Fruit fly (Drosophila melanogaster): ENCODE measurements around the gene nanos.

Gene nanos

dm6 chr3R:19176700-19177099 is 19.7 kb downstream of the nanos start, which contains the start of gene CG14282:
TSS of gene CG14282 (plus strand) at chr3R:19177000.
- TF ChIP-seq cnc (optimal IDR thresholded peaks at IDR 0.05) = no peak
- TF ChIP-seq toe (GFP tag; optimal IDR thresholded peaks at IDR 0.05) = no peak
- TF ChIP-seq CG14711 (tag; optimal IDR thresholded peaks at IDR 0.05) = no peak
- no peak for TF ChIP-seq ovo (GFP tag; optimal IDR thresholded peaks at IDR 0.05)
- TF ChIP-seq CG12768 (GFP tag; optimal IDR thresholded peaks at IDR 0.05) = no peak
- TF ChIP-seq cic (GFP tag; optimal IDR thresholded peaks at IDR 0.05) = no peak
- no peak for TF ChIP-seq Crg-1 (GFP tag; optimal IDR thresholded peaks at IDR 0.05)
- TF ChIP-seq kay (GFP tag; ENCODE audit: borderline replicate concordance) = no peak
- no peak for TF ChIP-seq CG1620 (GFP tag; optimal IDR thresholded peaks at IDR 0.05)
- no peak for TF ChIP-seq tj (GFP tag; optimal IDR thresholded peaks at IDR 0.05)
- TF ChIP-seq CG5204 (GFP tag; optimal IDR thresholded peaks at IDR 0.05) = no peak
- TF ChIP-seq CG7045 (GFP tag; optimal IDR thresholded peaks at IDR 0.05) = no peak
- TF ChIP-seq CG7101 (tag; optimal IDR thresholded peaks at IDR 0.05) = no peak
- no peak for TF ChIP-seq CG11617 (GFP tag; optimal IDR thresholded peaks at IDR 0.05)
- no peak for TF ChIP-seq bab1 (GFP tag; optimal IDR thresholded peaks at IDR 0.05)

dm6 chr3R:19180263-19180893 is 23.3 kb downstream of the nanos start, which contains the start of the genes CG5555 and myd:
TSS of gene CG5555 (minus strand) at chr3R:19180538.
TSS of gene myd (plus strand) at chr3R:19180659.
- TF ChIP-seq cic (GFP tag; optimal IDR thresholded peaks at IDR 0.05) (no peak), tj (GFP tag; optimal IDR thresholded peaks at IDR 0.05) (peak; percentile 82), Hr96 (GFP tag; optimal IDR thresholded peaks at IDR 0.05) (peak; percentile 20), toe (GFP tag; optimal IDR thresholded peaks at IDR 0.05) (no peak), Mnt (GFP tag; optimal IDR thresholded peaks at IDR 0.05) (no peak), CG5204 (GFP tag; optimal IDR thresholded peaks at IDR 0.05) (no peak), CG11617 (GFP tag; optimal IDR thresholded peaks at IDR 0.05) (no peak), CG7101 (tag; optimal IDR thresholded peaks at IDR 0.05) (peak; percentile 16), Crg-1 (GFP tag; optimal IDR thresholded peaks at IDR 0.05) (peak; percentile 41), kay (GFP tag; ENCODE audit: borderline replicate concordance) (peak; percentile 53), CG14711 (tag; optimal IDR thresholded peaks at IDR 0.05) (no peak), Clk (GFP tag; optimal IDR thresholded peaks at IDR 0.05) (no peak), CG12768 (GFP tag; optimal IDR thresholded peaks at IDR 0.05) (no peak), CG1620 (GFP tag; optimal IDR thresholded peaks at IDR 0.05) (no peak), pad (GFP tag; optimal IDR thresholded peaks at IDR 0.05) (no peak), ovo (GFP tag; optimal IDR thresholded peaks at IDR 0.05) (no peak), bab1 (GFP tag; optimal IDR thresholded peaks at IDR 0.05) (peak; percentile 24), cnc (optimal IDR thresholded peaks at IDR 0.05) (no peak), CG33017 (tag; optimal IDR thresholded peaks at IDR 0.05) (no peak), CG7045 (GFP tag; optimal IDR thresholded peaks at IDR 0.05) (no peak)

dm6 chr3R:19181214-19181613 is 24.2 kb downstream of the nanos start:
- TF ChIP-seq CG5204 (GFP tag; optimal IDR thresholded peaks at IDR 0.05) (peak; percentile 18), CG7101 (tag; optimal IDR thresholded peaks at IDR 0.05) (no peak), CG14711 (tag; optimal IDR thresholded peaks at IDR 0.05) (no peak), tj (GFP tag; optimal IDR thresholded peaks at IDR 0.05) (no peak)

- no peak for TF ChIP-seq CG7101 (tag; optimal IDR thresholded peaks at IDR 0.05)
- no peak for TF ChIP-seq CG12768 (GFP tag; optimal IDR thresholded peaks at IDR 0.05)
- TF ChIP-seq Crg-1 (GFP tag; optimal IDR thresholded peaks at IDR 0.05) = no peak
- TF ChIP-seq Mnt (GFP tag; optimal IDR thresholded peaks at IDR 0.05) = no peak
- TF ChIP-seq cnc (optimal IDR thresholded peaks at IDR 0.05) = no peak
These were observed 25.8 kb downstream of the nanos start for dm6 chr3R:19182848-19183247.

dm6 chr3R:19187717-19188149 is 30.7 kb downstream of the nanos start:
- TF ChIP-seq CG11617 (GFP tag; optimal IDR thresholded peaks at IDR 0.05) = no peak
- no peak for TF ChIP-seq cnc (optimal IDR thresholded peaks at IDR 0.05)
- no peak for TF ChIP-seq Hr96 (GFP tag; optimal IDR thresholded peaks at IDR 0.05)
- TF ChIP-seq Clk (GFP tag; optimal IDR thresholded peaks at IDR 0.05) = no peak
- TF ChIP-seq CG7045 (GFP tag; optimal IDR thresholded peaks at IDR 0.05) = no peak
- no peak for TF ChIP-seq ovo (GFP tag; optimal IDR thresholded peaks at IDR 0.05)
- TF ChIP-seq CG7101 (tag; optimal IDR thresholded peaks at IDR 0.05) = no peak
- no peak for TF ChIP-seq CG33017 (tag; optimal IDR thresholded peaks at IDR 0.05)
- TF ChIP-seq Mnt (GFP tag; optimal IDR thresholded peaks at IDR 0.05) = no peak
- no peak for TF ChIP-seq CG14711 (tag; optimal IDR thresholded peaks at IDR 0.05)
- TF ChIP-seq toe (GFP tag; optimal IDR thresholded peaks at IDR 0.05) = no peak

dm6 chr3R:19190020-19190419 is 33.0 kb downstream of the nanos start:
- TF ChIP-seq kay (GFP tag; ENCODE audit: borderline replicate concordance) (no peak), Clk (GFP tag; optimal IDR thresholded peaks at IDR 0.05) (no peak), Hr96 (GFP tag; optimal IDR thresholded peaks at IDR 0.05) (no peak), CG5204 (GFP tag; optimal IDR thresholded peaks at IDR 0.05) (no peak), CG7101 (tag; optimal IDR thresholded peaks at IDR 0.05) (no peak), CG11617 (GFP tag; optimal IDR thresholded peaks at IDR 0.05) (no peak), bab1 (GFP tag; optimal IDR thresholded peaks at IDR 0.05) (no peak), CG1620 (GFP tag; optimal IDR thresholded peaks at IDR 0.05) (no peak), cnc (optimal IDR thresholded peaks at IDR 0.05) (no peak), CG12768 (GFP tag; optimal IDR thresholded peaks at IDR 0.05) (no peak), CG14711 (tag; optimal IDR thresholded peaks at IDR 0.05) (no peak), cic (GFP tag; optimal IDR thresholded peaks at IDR 0.05) (no peak), pad (GFP tag; optimal IDR thresholded peaks at IDR 0.05) (no peak), Mnt (GFP tag; optimal IDR thresholded peaks at IDR 0.05) (no peak), toe (GFP tag; optimal IDR thresholded peaks at IDR 0.05) (no peak), ovo (GFP tag; optimal IDR thresholded peaks at IDR 0.05) (no peak), CG33017 (tag; optimal IDR thresholded peaks at IDR 0.05) (no peak), Crg-1 (GFP tag; optimal IDR thresholded peaks at IDR 0.05) (no peak), CG7045 (GFP tag; optimal IDR thresholded peaks at IDR 0.05) (no peak)

Measured in whole organism, adult.